Worm (Caenorhabditis elegans) whole organism, L4 larva: ENCODE data around the gene scl-1.

Source experiments
- D1046.2 ChIP-seq: fragments of 200-800 bp; sonication (Bioruptor generic); IDR thresholded peaks from 2 replicates; pipeline ENCODE4 v1.3.6; 2022; ENCODE audit warnings: missing genetic modification characterization, missing compliant biosample characterization
- R02D3.7 ChIP-seq: fragments of 150-350 bp; sonication (generic microtip); optimal IDR thresholded peaks from 3 replicates; lab custom pipeline; 2014; ENCODE audit warnings: missing biosample characterization, missing genetic modification characterization
- T20F7.1 ChIP-seq: fragments of 200-800 bp; sonication (Bioruptor generic); optimal IDR thresholded peaks from 2 replicates; lab custom pipeline; 2018; ENCODE audit warnings: mild to moderate bottlenecking, missing genetic modification characterization, missing compliant biosample characterization
- Y105C5A.15 ChIP-seq: fragments of 200-800 bp; sonication (Bioruptor generic); IDR thresholded peaks from 2 replicates; pipeline ENCODE4 v1.3.6; 2022; ENCODE audit warnings: missing genetic modification characterization, missing compliant biosample characterization
- aha-1 ChIP-seq: fragments of 150-350 bp; peaks from one replicate; lab custom pipeline; 2014; ENCODE audit warnings: missing biosample characterization, missing genetic modification characterization
- aly-2 ChIP-seq: sonication (generic microtip); optimal IDR thresholded peaks from 2 replicates; lab custom pipeline; 2018; ENCODE audit warnings: missing biosample characterization, missing genetic modification characterization
- ceh-32 ChIP-seq: sonication (generic microtip); optimal IDR thresholded peaks from 2 replicates; lab custom pipeline; 2016; ENCODE audit warnings: mild to moderate bottlenecking, missing genetic modification characterization, missing compliant biosample characterization; ENCODE audit not compliant: poor library complexity
- ceh-62 ChIP-seq: sonication (generic microtip); optimal IDR thresholded peaks from 2 replicates; lab custom pipeline; 2017; ENCODE audit warnings: missing biosample characterization, missing genetic modification characterization
- ceh-82 ChIP-seq: sonication (generic microtip); optimal IDR thresholded peaks from 2 replicates; lab custom pipeline; 2017; ENCODE audit warnings: missing biosample characterization, missing genetic modification characterization
- daf-16 ChIP-seq, 3 experiments: sonication (generic microtip); optimal IDR thresholded peaks; 2 replicates each; lab custom pipeline; 2016 to 2017; ENCODE audit warnings: missing genetic modification characterization in 3 of 3, missing genetic modification reagents in 3 of 3, mild to moderate bottlenecking in 2 of 3, missing compliant biosample characterization in 2 of 3, missing biosample characterization in 1 of 3, moderate library complexity in 1 of 3
- dmd-8 ChIP-seq: fragments of 200-800 bp; sonication (Bioruptor generic); IDR thresholded peaks from 2 replicates; pipeline ENCODE4 v1.3.6; 2022; ENCODE audit warnings: missing genetic modification characterization, missing compliant biosample characterization
- dmd-9 ChIP-seq: fragments of 200-800 bp; sonication (Bioruptor generic); IDR thresholded peaks from 2 replicates; pipeline ENCODE4 v1.3.6; 2022; ENCODE audit warnings: missing genetic modification reagents, missing genetic modification characterization, missing compliant biosample characterization
- dve-1 ChIP-seq: sonication (generic microtip); optimal IDR thresholded peaks from 2 replicates; lab custom pipeline; 2017; ENCODE audit warnings: antibody characterized with exemption, mild to moderate bottlenecking, missing genetic modification characterization, missing compliant biosample characterization; ENCODE audit not compliant: insufficient read depth
- fkh-10 ChIP-seq: fragments of 150-350 bp; optimal IDR thresholded peaks from 2 replicates; lab custom pipeline; 2014; ENCODE audit warnings: missing biosample characterization, missing genetic modification reagents, missing genetic modification characterization
- gei-8 ChIP-seq: fragments of 200-800 bp; sonication (Bioruptor generic); optimal IDR thresholded peaks from 2 replicates; lab custom pipeline; 2018; ENCODE audit warnings: mild to moderate bottlenecking, missing genetic modification characterization, missing compliant biosample characterization
- hlh-11 ChIP-seq: fragments of 200-800 bp; sonication (Bioruptor generic); optimal IDR thresholded peaks from 2 replicates; lab custom pipeline; 2018; ENCODE audit warnings: mild to moderate bottlenecking, missing genetic modification characterization, missing compliant biosample characterization
- hmg-1.1 ChIP-seq: fragments of 200-800 bp; sonication (Bioruptor generic); IDR thresholded peaks from 2 replicates; pipeline ENCODE4 v1.3.6; 2022; ENCODE audit warnings: missing genetic modification reagents, missing genetic modification characterization, missing compliant biosample characterization
- lin-1 ChIP-seq: fragments of 200-800 bp; sonication (Bioruptor generic); IDR thresholded peaks from 2 replicates; pipeline ENCODE4 v1.3.6; 2022; ENCODE audit warnings: missing genetic modification reagents, missing genetic modification characterization, missing compliant biosample characterization
- lin-29 ChIP-seq: fragments of 200-800 bp; sonication (Bioruptor generic); IDR thresholded peaks from 2 replicates; pipeline ENCODE4 v1.3.6; 2022; ENCODE audit warnings: missing genetic modification reagents, missing genetic modification characterization, missing compliant biosample characterization
- lsy-2 ChIP-seq, 2 experiments: fragments of 150-350 bp in 1 of 2; sonication (generic microtip) in 1 of 2; optimal IDR thresholded peaks; 2 replicates each; lab custom pipeline; 2014 to 2017; ENCODE audit warnings: missing biosample characterization in 2 of 2, missing genetic modification characterization in 2 of 2
- mdl-1 ChIP-seq, 2 experiments: fragments of 150-350 bp in 1 of 2; sonication (generic microtip) in 1 of 2; optimal IDR thresholded peaks; 2 replicates each; lab custom pipeline; 2014 to 2017; ENCODE audit warnings: missing biosample characterization in 2 of 2, missing genetic modification characterization in 2 of 2
- mdt-29 ChIP-seq: fragments of 200-800 bp; sonication (Bioruptor generic); IDR thresholded peaks from 2 replicates; pipeline ENCODE4 v1.3.6; 2022; ENCODE audit warnings: missing genetic modification reagents, missing genetic modification characterization, missing compliant biosample characterization
- mep-1 ChIP-seq: fragments of 150-350 bp; sonication (generic microtip); optimal IDR thresholded peaks from 3 replicates; lab custom pipeline; 2014; ENCODE audit warnings: missing biosample characterization, missing genetic modification characterization
- mes-2 ChIP-seq: sonication (generic microtip); optimal IDR thresholded peaks from 2 replicates; lab custom pipeline; 2016; ENCODE audit warnings: missing genotype, mild to moderate bottlenecking, missing genetic modification characterization, missing compliant biosample characterization; ENCODE audit not compliant: poor library complexity, severe bottlenecking
- mxl-3 ChIP-seq: fragments of 200-800 bp; sonication (Bioruptor generic); optimal IDR thresholded peaks from 2 replicates; lab custom pipeline; 2018; ENCODE audit warnings: mild to moderate bottlenecking, missing genetic modification characterization, missing compliant biosample characterization
- nhr-111 ChIP-seq: fragments of 200-800 bp; sonication (Bioruptor generic); optimal IDR thresholded peaks from 2 replicates; lab custom pipeline; 2018; ENCODE audit warnings: mild to moderate bottlenecking, missing genetic modification characterization, missing compliant biosample characterization
- nhr-28 ChIP-seq: fragments of 150-350 bp; optimal IDR thresholded peaks from 2 replicates; lab custom pipeline; 2014; ENCODE audit warnings: missing biosample characterization, missing genetic modification characterization
- nhr-42 ChIP-seq: fragments of 200-800 bp; sonication (Bioruptor generic); IDR thresholded peaks from 2 replicates; pipeline ENCODE4 v1.3.6; 2022; ENCODE audit warnings: missing genetic modification characterization, missing compliant biosample characterization
- nhr-6 ChIP-seq: fragments of 150-350 bp; optimal IDR thresholded peaks from 2 replicates; lab custom pipeline; 2014; ENCODE audit warnings: missing biosample characterization, missing genetic modification characterization
- php-3 ChIP-seq: fragments of 200-800 bp; sonication (Bioruptor generic); IDR thresholded peaks from 2 replicates; pipeline ENCODE4 v1.3.6; 2022; ENCODE audit warnings: missing genetic modification reagents, missing genetic modification characterization, missing compliant biosample characterization
- pqm-1 ChIP-seq: sonication (generic microtip); optimal IDR thresholded peaks from 2 replicates; lab custom pipeline; 2017; ENCODE audit warnings: missing biosample characterization, missing genetic modification characterization
- rbr-2 ChIP-seq: sonication (generic microtip); optimal IDR thresholded peaks from 2 replicates; lab custom pipeline; 2016; ENCODE audit warnings: missing genotype, missing genetic modification characterization, missing compliant biosample characterization
- skn-1 ChIP-seq: fragments of 150-350 bp; optimal IDR thresholded peaks from 2 replicates; lab custom pipeline; 2014; ENCODE audit warnings: missing biosample characterization, missing genetic modification characterization
- snpc-1.2 ChIP-seq: fragments of 200-800 bp; sonication (Bioruptor generic); IDR thresholded peaks from 2 replicates; pipeline ENCODE4 v1.3.6; 2022; ENCODE audit warnings: missing genetic modification reagents, missing genetic modification characterization, missing compliant biosample characterization
- spr-1 ChIP-seq: sonication (generic microtip); optimal IDR thresholded peaks from 2 replicates; lab custom pipeline; 2016; ENCODE audit warnings: mild to moderate bottlenecking, missing genetic modification characterization, missing compliant biosample characterization
- tag-97 ChIP-seq: fragments of 200-800 bp; sonication (Bioruptor generic); IDR thresholded peaks from 2 replicates; pipeline ENCODE4 v1.3.6; 2022; ENCODE audit warnings: missing genetic modification characterization, missing compliant biosample characterization
- unc-130 ChIP-seq: sonication (generic microtip); optimal IDR thresholded peaks from 2 replicates; lab custom pipeline; 2016; ENCODE audit warnings: missing genetic modification reagents, missing genetic modification characterization, missing compliant biosample characterization
- unc-62 ChIP-seq, 3 experiments: fragments of 150-350 bp in 1 of 3; sonication (generic microtip); optimal IDR thresholded peaks in 2 of 3; peaks in 1 of 3; 1 replicate in 1 of 3; 2 replicates in 2 of 3; lab custom pipeline; 2014 to 2017; ENCODE audit warnings: missing biosample characterization in 3 of 3, missing genetic modification characterization in 3 of 3, missing genetic modification reagents in 3 of 3, missing genotype in 1 of 3
- zag-1 ChIP-seq: fragments of 150-350 bp; optimal IDR thresholded peaks from 2 replicates; lab custom pipeline; 2014; ENCODE audit warnings: missing biosample characterization, missing genetic modification characterization
- ztf-11 ChIP-seq: fragments of 150-350 bp; optimal IDR thresholded peaks from 2 replicates; lab custom pipeline; 2014; ENCODE audit warnings: missing biosample characterization, missing genetic modification characterization

The scl-1 gene

ce11 chrIV:13028746-13029673 lies 27.1 kb upstream of the scl-1 start:
- no peak for TF ChIP-seq skn-1 (tag; lab: Kevin White, UChicago)
- TF ChIP-seq lin-29 (GFP tag; lab: Robert Waterston, UW) = no peak
- no peak for TF ChIP-seq mdt-29
- no peak for TF ChIP-seq ztf-11 (tag; lab: Kevin White, UChicago)
- peak; percentile 7 for TF ChIP-seq dve-1 (tag; lab: Kevin White, UChicago)
- no peak for TF ChIP-seq php-3 (GFP tag; lab: Robert Waterston, UW)
- TF ChIP-seq nhr-42 = no peak
- TF ChIP-seq Y105C5A.15 (GFP tag; lab: Robert Waterston, UW) = no peak
- TF ChIP-seq tag-97 (GFP tag; lab: Robert Waterston, UW) = no peak
- TF ChIP-seq dmd-9 (GFP tag; lab: Robert Waterston, UW) = no peak
- TF ChIP-seq nhr-111 (GFP tag; lab: Kevin White, UChicago) = no peak
- TF ChIP-seq pqm-1 (tag; lab: Kevin White, UChicago) = peak; percentile 56
- no peak for TF ChIP-seq lsy-2 (tag; optimal IDR thresholded peaks at IDR 0.05; lab: Kevin White, UChicago)
- peak; percentile 38; the same call in 1 of the 2 replicates for TF ChIP-seq snpc-1.2 (GFP tag; lab: Robert Waterston, UW)
- no peak for TF ChIP-seq zag-1
- TF ChIP-seq rbr-2 (tag; lab: Kevin White, UChicago) = no peak
- no peak for TF ChIP-seq ceh-62
- no peak for TF ChIP-seq nhr-6 (tag; lab: Kevin White, UChicago)
- TF ChIP-seq daf-16 (GFP tag; optimal IDR thresholded peaks at IDR 0.05; lab: Kevin White, UChicago) = no peak
- peak; percentile 6 for TF ChIP-seq daf-16 (tag; optimal IDR thresholded peaks at IDR 0.05; lab: Kevin White, UChicago)
- TF ChIP-seq R02D3.7 (tag; lab: Kevin White, UChicago) = no peak
- peak; percentile 16 for TF ChIP-seq mes-2 (tag; lab: Kevin White, UChicago)
- no peak for TF ChIP-seq dmd-8 (GFP tag; lab: Robert Waterston, UW)
- TF ChIP-seq nhr-28 (tag; lab: Kevin White, UChicago) = peak; percentile 8
- peak; percentile 32 for TF ChIP-seq aha-1 (tag; lab: Kevin White, UChicago)
- TF ChIP-seq, all 104 proteins: peak for 7

- TF ChIP-seq ceh-62 = no peak
- TF ChIP-seq mep-1 (tag; lab: Kevin White, UChicago) = peak; percentile 43
- peak; percentile 51 for TF ChIP-seq hlh-11 (tag; lab: Kevin White, UChicago)
- TF ChIP-seq nhr-42 = 0 out of 2 replicates have a peak, but pooled peaks have one; percentile 25
- TF ChIP-seq D1046.2 = no peak
- no peak for TF ChIP-seq lin-1 (GFP tag; lab: Robert Waterston, UW)
- peak; percentile 32 for TF ChIP-seq mxl-3 (GFP tag; lab: Kevin White, UChicago)
- TF ChIP-seq mdl-1 (tag; optimal IDR thresholded peaks at IDR 0.05; lab: Kevin White, UChicago) = peak in 1 of 2 experiments; percentile 30
- peak in 1 of 2 experiments; percentile 79 for TF ChIP-seq unc-62 (GFP tag; optimal IDR thresholded peaks at IDR 0.05 in 1 of 2; lab: Kevin White, UChicago)
- no peak for TF ChIP-seq unc-62 (tag; optimal IDR thresholded peaks at IDR 0.05; lab: Kevin White, UChicago)
- peak; percentile 32 for TF ChIP-seq aha-1 (tag; lab: Kevin White, UChicago)
- no peak for TF ChIP-seq aly-2
- no peak for TF ChIP-seq ceh-32 (tag; lab: Kevin White, UChicago)
- TF ChIP-seq T20F7.1 = no peak
- peak; percentile 44; the same call in 1 of the 2 replicates for TF ChIP-seq hmg-1.1 (GFP tag; lab: Robert Waterston, UW)
- peak; percentile 6 for TF ChIP-seq spr-1 (tag; lab: Kevin White, UChicago)
- TF ChIP-seq lsy-2 (tag; optimal IDR thresholded peaks at IDR 0.05; lab: Kevin White, UChicago) = no peak
- peak; percentile 27 for TF ChIP-seq mes-2 (tag; lab: Kevin White, UChicago)
- TF ChIP-seq unc-130 (GFP tag; lab: Kevin White, UChicago) = no peak
- peak; percentile 3 for TF ChIP-seq fkh-10 (GFP tag; lab: Kevin White, UChicago)
- TF ChIP-seq gei-8 (GFP tag; lab: Kevin White, UChicago) = peak; percentile 14
- TF ChIP-seq ceh-82 (tag; lab: Kevin White, UChicago) = no peak
- TF ChIP-seq nhr-28 (tag; lab: Kevin White, UChicago) = peak; percentile 22
Observed at ce11 chrIV:13029674-13030466, 26.3 kb upstream of the scl-1 start.
